Fruit fly (Drosophila melanogaster) whole organism, wandering third instar larva: ENCODE data around the gene CG15876.
A peak's percentile ranks its signal among the peaks of the same experiment; 100 is the strongest.

ENCODE experiments used
- Abd-B ChIP-seq: fragments of >200 bp; optimal IDR thresholded peaks from 2 replicates; lab custom pipeline; 2017; ENCODE audit warnings: missing biosample characterization, missing genetic modification characterization
- CG32264 ChIP-seq: fragments of 200-800 bp; sonication (Bioruptor generic); optimal IDR thresholded peaks from 2 replicates; lab custom pipeline; 2016; ENCODE audit warnings: missing biosample characterization, missing genetic modification characterization
- CG9705 ChIP-seq: fragments of 200-800 bp; sonication (Bioruptor generic); optimal IDR thresholded peaks from 2 replicates; lab custom pipeline; 2018; ENCODE audit warnings: missing biosample characterization, mild to moderate bottlenecking, missing genetic modification characterization
- CrebA ChIP-seq: fragments of 200-800 bp; sonication (Bioruptor generic); optimal IDR thresholded peaks from 2 replicates; lab custom pipeline; 2016; ENCODE audit warnings: missing biosample characterization, mild to moderate bottlenecking, missing genetic modification characterization, borderline replicate concordance
- Dfd ChIP-seq: fragments of >200 bp; optimal IDR thresholded peaks from 2 replicates; lab custom pipeline; 2017; ENCODE audit warnings: missing biosample characterization, missing genetic modification characterization
- Dif ChIP-seq: fragments of 200-275, 200-300 bp; sonication (Bioruptor generic); optimal IDR thresholded peaks from 2 replicates; lab custom pipeline; 2018; ENCODE audit warnings: missing biosample characterization, missing genetic modification characterization; ENCODE audit not compliant: partially characterized antibody
- GATAd ChIP-seq: sonication (Bioruptor generic); optimal IDR thresholded peaks from 2 replicates; lab custom pipeline; 2016; ENCODE audit warnings: missing biosample characterization, missing genetic modification characterization
- HLH106 ChIP-seq: fragments of 200-800 bp; optimal IDR thresholded peaks from 3 replicates; lab custom pipeline; 2019; ENCODE audit warnings: missing biosample characterization, mild to moderate bottlenecking, missing genetic modification characterization, moderate library complexity
- Hnf4 ChIP-seq: fragments of 200-800 bp; sonication (Bioruptor generic); optimal IDR thresholded peaks from 2 replicates; lab custom pipeline; 2016; ENCODE audit warnings: missing biosample characterization, mild to moderate bottlenecking, missing genetic modification characterization
- Hr78 ChIP-seq: fragments of >200 bp; optimal IDR thresholded peaks from 2 replicates; lab custom pipeline; 2017; ENCODE audit warnings: missing biosample characterization, missing genetic modification characterization
- Hr83 ChIP-seq: fragments of 200-300 bp; sonication (Bioruptor generic); optimal IDR thresholded peaks from 2 replicates; lab custom pipeline; 2016; ENCODE audit warnings: missing biosample characterization, mild to moderate bottlenecking, missing genetic modification characterization, moderate library complexity; ENCODE audit not compliant: poor library complexity, severe bottlenecking
- Jra ChIP-seq: sonication (Bioruptor generic); optimal IDR thresholded peaks from 2 replicates; lab custom pipeline; 2016; ENCODE audit warnings: missing biosample characterization, missing genetic modification characterization
- Mio ChIP-seq: sonication (Bioruptor generic); optimal IDR thresholded peaks from 2 replicates; lab custom pipeline; 2016; ENCODE audit warnings: missing biosample characterization, missing genetic modification characterization
- Myc ChIP-seq: fragments of >200 bp; optimal IDR thresholded peaks from 2 replicates; lab custom pipeline; 2017
- N ChIP-seq: fragments of >200 bp; optimal IDR thresholded peaks from 2 replicates; lab custom pipeline; 2018; ENCODE audit warnings: missing biosample characterization, missing external identifiers, missing genetic modification characterization
- OdsH ChIP-seq: fragments of 200-800 bp; sonication (Bioruptor generic); optimal IDR thresholded peaks from 2 replicates; lab custom pipeline; 2016; ENCODE audit warnings: missing biosample characterization, mild to moderate bottlenecking, missing genetic modification characterization
- Rel ChIP-seq, 2 experiments: fragments of 200-800 bp; sonication (Bioruptor generic) in 1 of 2; optimal IDR thresholded peaks; 2 replicates in 1 of 2; 3 replicates in 1 of 2; lab custom pipeline; 2016 to 2019; ENCODE audit warnings: mild to moderate bottlenecking in 2 of 2, missing biosample characterization in 2 of 2, missing genetic modification characterization in 2 of 2, moderate library complexity in 1 of 2
- Sp1 ChIP-seq: fragments of 200-800 bp; sonication (Bioruptor generic); optimal IDR thresholded peaks from 3 replicates; lab custom pipeline; 2019; ENCODE audit warnings: missing biosample characterization, mild to moderate bottlenecking, missing genetic modification characterization, moderate library complexity
- Vsx2 ChIP-seq: fragments of 200-300, 225-300 bp; sonication (Bioruptor generic); optimal IDR thresholded peaks from 2 replicates; lab custom pipeline; 2018; ENCODE audit warnings: missing biosample characterization, missing genetic modification characterization; ENCODE audit not compliant: partially characterized antibody
- br ChIP-seq: fragments of 200-800 bp; sonication (Bioruptor generic); optimal IDR thresholded peaks from 2 replicates; lab custom pipeline; 2016; ENCODE audit warnings: missing biosample characterization, missing genetic modification characterization
- brk ChIP-seq: fragments of 200-800 bp; sonication (Bioruptor generic); optimal IDR thresholded peaks from 2 replicates; lab custom pipeline; 2016; ENCODE audit warnings: missing biosample characterization, mild to moderate bottlenecking, missing genetic modification characterization
- dl ChIP-seq, 2 experiments: fragments of 175-275, 200-275 bp in 1 of 2; fragments of 200-275 bp in 1 of 2; sonication (Bioruptor generic); optimal IDR thresholded peaks; lab custom pipeline; 2018; ENCODE audit warnings: mild to moderate bottlenecking in 2 of 2, missing biosample characterization in 2 of 2, missing genetic modification characterization in 2 of 2, moderate library complexity in 2 of 2; ENCODE audit not compliant: partially characterized antibody in 2 of 2, insufficient read depth in 1 of 2
- dmrt93B ChIP-seq: fragments of 200-800 bp; sonication (Bioruptor generic); optimal IDR thresholded peaks from 2 replicates; lab custom pipeline; 2018; ENCODE audit warnings: missing biosample characterization, mild to moderate bottlenecking, missing genetic modification characterization
- dsf ChIP-seq: sonication (Bioruptor generic); optimal IDR thresholded peaks from 2 replicates; lab custom pipeline; 2016; ENCODE audit warnings: missing biosample characterization, missing genetic modification characterization, borderline replicate concordance
- ey ChIP-seq: fragments of 200-800 bp; sonication (Bioruptor generic); optimal IDR thresholded peaks from 2 replicates; lab custom pipeline; 2016; ENCODE audit warnings: missing biosample characterization, missing genetic modification characterization
- foxo ChIP-seq, 2 experiments: fragments of 200-800 bp; sonication (Bioruptor generic); optimal IDR thresholded peaks; 2 replicates in 1 of 2; 3 replicates in 1 of 2; lab custom pipeline; 2016 to 2017; ENCODE audit warnings: missing biosample characterization in 2 of 2, missing genetic modification characterization in 2 of 2
- fru ChIP-seq: fragments of 200-800 bp; sonication (Bioruptor generic); optimal IDR thresholded peaks from 3 replicates; lab custom pipeline; 2016; ENCODE audit warnings: missing biosample characterization, mild to moderate bottlenecking, missing genetic modification characterization
- h ChIP-seq: fragments of 200-800 bp; sonication (Bioruptor generic); optimal IDR thresholded peaks from 3 replicates; lab custom pipeline; 2016; ENCODE audit warnings: missing biosample characterization, mild to moderate bottlenecking, missing genetic modification characterization
- jim ChIP-seq: fragments of 175-275, 200-325 bp; sonication (Bioruptor generic); optimal IDR thresholded peaks from 2 replicates; lab custom pipeline; 2016; ENCODE audit warnings: missing biosample characterization, mild to moderate bottlenecking, missing genetic modification characterization
- lola ChIP-seq: fragments of >200 bp; optimal IDR thresholded peaks from 2 replicates; lab custom pipeline; 2017; ENCODE audit warnings: missing biosample characterization, missing genetic modification characterization
- pan ChIP-seq: fragments of >200 bp; optimal IDR thresholded peaks from 2 replicates; lab custom pipeline; 2017
- psq ChIP-seq: fragments of 200-800 bp; sonication (Bioruptor generic); optimal IDR thresholded peaks from 3 replicates; lab custom pipeline; 2017; ENCODE audit warnings: missing biosample characterization, mild to moderate bottlenecking, missing genetic modification characterization, moderate library complexity
- rgr ChIP-seq: fragments of 200-800 bp; sonication (Bioruptor generic); optimal IDR thresholded peaks from 3 replicates; lab custom pipeline; 2016; ENCODE audit warnings: missing biosample characterization, mild to moderate bottlenecking, missing genetic modification characterization
- sage ChIP-seq: fragments of 200-800 bp; sonication (Bioruptor generic); optimal IDR thresholded peaks from 2 replicates; lab custom pipeline; 2016; ENCODE audit warnings: missing biosample characterization, mild to moderate bottlenecking, missing genetic modification characterization
- sv ChIP-seq: fragments of 200-800 bp; sonication (Bioruptor generic); optimal IDR thresholded peaks from 3 replicates; lab custom pipeline; 2016; ENCODE audit warnings: missing biosample characterization, missing genetic modification characterization
- tai ChIP-seq: sonication (Bioruptor generic); optimal IDR thresholded peaks from 2 replicates; lab custom pipeline; 2016; ENCODE audit warnings: missing biosample characterization, missing genetic modification characterization
- usp ChIP-seq: fragments of >200 bp; optimal IDR thresholded peaks from 2 replicates; lab custom pipeline; 2017; ENCODE audit warnings: missing biosample characterization, missing genetic modification characterization
- woc ChIP-seq: sonication (Bioruptor generic); optimal IDR thresholded peaks from 2 replicates; lab custom pipeline; 2016; ENCODE audit warnings: missing biosample characterization, mild to moderate bottlenecking, missing genetic modification characterization

Gene CG15876

DNA sequence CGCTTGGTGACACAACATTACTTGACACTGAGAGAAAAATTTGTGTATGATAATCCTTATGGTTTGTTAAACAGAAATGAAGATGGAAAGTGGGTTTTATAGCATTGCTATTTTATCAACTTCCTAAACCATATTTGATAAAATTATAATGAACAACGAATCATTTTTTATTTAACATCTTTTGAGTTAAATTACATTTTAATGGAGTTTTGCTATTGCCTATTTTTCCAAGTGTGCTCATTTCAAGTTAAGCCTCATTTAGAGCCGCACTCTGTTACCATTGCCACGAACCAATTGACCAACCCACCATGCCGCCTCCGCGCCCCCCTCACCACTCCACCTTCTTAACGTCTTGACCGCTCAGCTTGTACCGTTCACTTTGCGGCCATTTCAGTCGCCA lies 5.4 kb upstream of the CG15876 start:
- TF ChIP-seq CG32264 (GFP tag; lab: Kevin White, UChicago) (no peak), Sp1 (GFP tag; lab: Kevin White, UChicago) (no peak), N (GFP tag; lab: Kevin White, UChicago) (no peak), CG9705 (GFP tag; lab: Kevin White, UChicago) (no peak), Rel (GFP tag; optimal IDR thresholded peaks at IDR 0.05; lab: Kevin White, UChicago) (no peak), Rel (tag; optimal IDR thresholded peaks at IDR 0.05; lab: Kevin White, UChicago) (no peak), foxo (GFP tag; optimal IDR thresholded peaks at IDR 0.05; lab: Kevin White, UChicago) (no peak), fru (GFP tag; lab: Kevin White, UChicago) (no peak), Vsx2 (GFP tag; lab: Kevin White, UChicago) (no peak), sage (no peak), CrebA (GFP tag; lab: Kevin White, UChicago) (no peak), Hr83 (GFP tag; lab: Kevin White, UChicago) (no peak)

DNA sequence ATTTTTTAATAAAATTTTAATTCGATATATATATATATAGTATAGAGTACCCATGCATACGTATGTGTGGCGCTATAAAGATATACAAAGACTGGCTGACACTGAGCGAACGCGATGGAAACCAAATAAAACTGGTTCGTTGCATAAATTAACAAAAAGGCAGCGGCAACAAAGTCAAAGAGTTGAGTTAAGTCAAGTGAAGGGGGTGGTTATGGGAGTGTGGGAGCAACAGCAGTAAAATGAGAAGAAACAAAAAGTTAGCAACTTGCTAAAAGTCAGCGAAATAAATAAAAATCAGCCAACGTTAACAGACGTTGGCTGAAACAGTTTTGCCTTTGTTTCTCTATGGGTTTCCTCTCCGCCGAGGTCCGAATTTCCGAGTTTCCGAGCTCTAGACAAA lies 3.9 kb upstream of the CG15876 start:
- no peak for TF ChIP-seq Abd-B
- peak; percentile 37 for TF ChIP-seq jim (GFP tag; lab: Kevin White, UChicago)

DNA sequence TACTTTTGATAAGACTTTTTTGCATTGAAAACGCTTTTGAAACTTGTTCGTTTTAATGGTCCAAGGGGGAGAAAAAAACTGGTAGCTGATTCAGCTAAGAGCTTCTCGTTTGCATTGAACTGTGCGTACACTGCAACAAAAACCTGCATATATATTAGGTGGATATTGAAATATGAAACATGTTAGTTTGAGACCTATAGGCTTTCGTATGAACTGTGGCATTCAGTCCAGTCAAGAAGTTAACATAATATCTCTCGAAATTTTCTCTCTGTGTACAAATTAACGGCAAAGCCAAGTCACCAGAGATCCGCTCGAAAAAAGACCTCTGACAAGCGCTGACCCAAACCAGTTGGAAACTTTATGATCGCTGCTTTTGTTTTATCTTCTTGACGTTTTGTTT lies 3.4 kb upstream of the CG15876 start:
- no peak for TF ChIP-seq Jra (GFP tag; lab: Kevin White, UChicago)
- peak; percentile 84 for TF ChIP-seq br (GFP tag; lab: Kevin White, UChicago)
- no peak for TF ChIP-seq Abd-B
- TF ChIP-seq Rel (GFP tag; optimal IDR thresholded peaks at IDR 0.05; lab: Kevin White, UChicago): no peak
- peak; percentile 18 for TF ChIP-seq Rel (tag; optimal IDR thresholded peaks at IDR 0.05; lab: Kevin White, UChicago)
- TF ChIP-seq Dfd (GFP tag; lab: Kevin White, UChicago): no peak
- no peak for TF ChIP-seq Dif
- TF ChIP-seq foxo (GFP tag; optimal IDR thresholded peaks at IDR 0.05; lab: Kevin White, UChicago): peak in 1 of 2 experiments; percentile 77
- peak; percentile 69 for TF ChIP-seq tai (GFP tag; lab: Kevin White, UChicago)
- no peak for TF ChIP-seq N (GFP tag; lab: Kevin White, UChicago)
- peak; percentile 85 for TF ChIP-seq OdsH
- TF ChIP-seq Hr83 (GFP tag; lab: Kevin White, UChicago): peak; percentile 72
- TF ChIP-seq Mio (GFP tag; lab: Kevin White, UChicago): no peak
- peak; percentile 67 for TF ChIP-seq sage
- TF ChIP-seq psq (GFP tag; lab: Kevin White, UChicago): peak; percentile 69
- TF ChIP-seq fru (GFP tag; lab: Kevin White, UChicago): peak; percentile 86
- TF ChIP-seq Hr78 (GFP tag; lab: Kevin White, UChicago): no peak
- peak; percentile 82 for TF ChIP-seq HLH106 (tag; lab: Kevin White, UChicago)
- peak; percentile 59 for TF ChIP-seq sv
- TF ChIP-seq woc: peak; percentile 29
- TF ChIP-seq rgr (GFP tag; lab: Kevin White, UChicago): peak; percentile 83
- TF ChIP-seq CG32264 (GFP tag; lab: Kevin White, UChicago): peak; percentile 31
- no peak for TF ChIP-seq jim (GFP tag; lab: Kevin White, UChicago)
- no peak for TF ChIP-seq Myc (lab: Kevin White, UChicago)
- no peak for TF ChIP-seq lola
- TF ChIP-seq Sp1 (GFP tag; lab: Kevin White, UChicago): peak; percentile 77
- TF ChIP-seq CG9705 (GFP tag; lab: Kevin White, UChicago): peak; percentile 82
- peak; percentile 53 for TF ChIP-seq GATAd (GFP tag; lab: Kevin White, UChicago)
- TF ChIP-seq Hnf4 (GFP tag; lab: Kevin White, UChicago): peak; percentile 81
- TF ChIP-seq dmrt93B: peak; percentile 77
- TF ChIP-seq ey (GFP tag; lab: Kevin White, UChicago): peak; percentile 84
- no peak for TF ChIP-seq pan (lab: Kevin White, UChicago)
- no peak for TF ChIP-seq Vsx2 (GFP tag; lab: Kevin White, UChicago)
- no peak for TF ChIP-seq dsf
- TF ChIP-seq brk: peak; percentile 48
- peak; percentile 88 for TF ChIP-seq h (GFP tag; lab: Kevin White, UChicago)
- TF ChIP-seq CrebA (GFP tag; lab: Kevin White, UChicago): no peak
- TF ChIP-seq dl (GFP tag; optimal IDR thresholded peaks at IDR 0.05; lab: Kevin White, UChicago; ENCODE audit: insufficient read depth in 1 of 2, partially characterized antibody in 2 of 2): no peak
- TF ChIP-seq usp (GFP tag; lab: Kevin White, UChicago): no peak
